Worm (Caenorhabditis elegans): ENCODE data around the gene srsx-34.

Gene srsx-34

ce11 chrV:9035685-9036084 lies at the start of gene srsx-34:
TSS of gene srsx-34 (plus strand) at chrV:9035985.
- TF ChIP-seq unc-62 (GFP tag; optimal IDR thresholded peaks at IDR 0.05): no peak

- no peak for TF ChIP-seq unc-62 (GFP tag; optimal IDR thresholded peaks at IDR 0.05)
These were observed 47.7 kb upstream of the srsx-34 start, which contains the start of gene str-87 for ce11 chrV:8988104-8988503. TSS of gene str-87 (minus strand) at chrV:8988204.

DNA sequence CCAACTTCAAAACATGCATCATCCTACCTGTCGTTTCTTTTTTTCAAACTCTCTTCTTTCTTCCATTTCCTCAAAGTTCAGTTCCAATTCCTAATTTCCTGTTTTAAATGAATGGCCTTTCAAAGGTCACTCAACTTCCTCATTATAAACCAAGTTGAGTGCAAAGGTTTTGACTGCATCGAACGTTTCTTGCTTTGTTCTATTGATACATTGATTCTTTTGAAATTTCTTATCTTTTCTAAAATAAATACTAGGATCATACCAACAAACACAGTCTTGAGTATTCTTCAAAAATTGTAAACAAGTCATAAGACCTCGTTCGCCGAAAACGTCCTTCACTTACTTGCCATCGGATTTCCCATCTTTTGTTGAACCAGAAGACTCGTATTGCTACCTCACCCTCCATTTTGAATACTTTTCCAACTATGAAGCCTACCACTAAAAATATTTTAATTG lies 45.6 kb upstream of the srsx-34 start, which contains the start of gene F59E11.7:
Gene F59E11.7, plus strand, starts transcription at position 51 of the 456 bp plus-strand sequence.
- TF ChIP-seq unc-62 (GFP tag; optimal IDR thresholded peaks at IDR 0.05): no peak

ce11 chrV:8991679-8992078 lies 44.1 kb upstream of the srsx-34 start, which contains the start of gene F59E11.6:
TSS of gene F59E11.6 (plus strand) at chrV:8991789.
- TF ChIP-seq unc-62 (GFP tag; optimal IDR thresholded peaks at IDR 0.05): no peak

DNA sequence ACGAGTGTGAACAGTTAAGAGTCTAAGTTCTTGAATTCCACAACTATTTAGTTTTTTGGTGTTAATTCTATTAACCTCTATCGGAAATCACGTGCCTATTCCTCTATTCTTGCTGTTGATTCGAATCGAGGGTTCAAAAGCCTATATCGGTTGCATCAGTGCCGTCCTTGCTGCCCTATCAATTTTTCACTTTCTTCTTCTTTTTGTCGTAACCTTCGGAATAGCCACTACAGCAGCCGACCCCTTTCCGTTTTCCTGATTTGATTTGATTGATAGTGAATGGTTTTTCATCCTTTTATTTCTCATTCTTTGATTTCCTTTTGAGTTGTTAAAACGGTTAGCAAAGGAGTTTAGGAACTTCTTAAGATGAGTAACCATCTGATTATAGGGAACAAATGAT lies 41.5 kb upstream of the srsx-34 start:
- TF ChIP-seq unc-62 (GFP tag; optimal IDR thresholded peaks at IDR 0.05): no peak

- no peak for TF ChIP-seq unc-62 (GFP tag; optimal IDR thresholded peaks at IDR 0.05)
These were observed 41.0 kb upstream of the srsx-34 start, which contains the start of gene F59E11.5 for ce11 chrV:8994801-8995200. TSS of gene F59E11.5 (plus strand) at chrV:8995101.

DNA sequence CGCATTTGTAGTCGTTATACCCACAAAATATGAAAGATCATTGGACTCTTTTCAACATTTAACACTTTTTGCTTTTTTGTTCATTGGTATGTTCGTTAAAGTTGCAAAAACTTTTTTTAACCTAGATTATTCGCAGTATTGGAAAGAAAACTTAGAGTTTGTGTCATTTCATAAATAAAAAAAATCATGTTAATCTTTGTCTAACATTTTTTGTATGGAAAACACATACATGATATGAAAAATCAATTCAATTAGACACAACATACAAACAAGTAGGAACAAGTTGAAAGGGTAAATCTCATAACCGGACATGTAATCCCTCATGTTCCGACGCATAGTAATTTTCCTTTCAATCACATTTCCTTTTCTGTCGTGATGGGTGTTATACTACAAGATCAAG lies 34.6 kb upstream of the srsx-34 start, which contains the start of gene F59E11.2:
Gene F59E11.2, plus strand, starts transcription at position 301 of the 400 bp plus-strand sequence.
- TF ChIP-seq unc-62 (GFP tag; optimal IDR thresholded peaks at IDR 0.05): no peak

DNA sequence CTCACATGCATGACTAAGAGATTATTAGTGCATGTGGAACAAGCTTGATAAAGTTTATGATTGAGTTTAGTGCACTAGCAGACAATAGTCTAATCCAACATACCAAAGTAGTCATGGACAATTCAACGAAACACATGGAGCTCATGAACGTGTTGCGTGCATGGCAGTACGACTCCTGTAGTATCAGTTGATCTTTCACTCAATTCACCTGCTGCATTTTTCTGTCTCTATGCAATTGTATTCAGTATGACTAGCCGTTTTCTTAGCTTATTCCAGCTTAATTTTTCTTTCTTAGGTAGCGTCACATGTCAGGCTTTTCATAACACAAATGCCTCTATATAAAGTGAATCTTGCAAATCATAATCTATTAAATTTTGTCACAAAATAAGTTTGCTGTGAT lies 32.5 kb upstream of the srsx-34 start, which contains the start of gene srx-1:
Gene srx-1, plus strand, starts transcription at position 382 of the 400 bp plus-strand sequence.
- no peak for TF ChIP-seq unc-62 (GFP tag; optimal IDR thresholded peaks at IDR 0.05)

DNA sequence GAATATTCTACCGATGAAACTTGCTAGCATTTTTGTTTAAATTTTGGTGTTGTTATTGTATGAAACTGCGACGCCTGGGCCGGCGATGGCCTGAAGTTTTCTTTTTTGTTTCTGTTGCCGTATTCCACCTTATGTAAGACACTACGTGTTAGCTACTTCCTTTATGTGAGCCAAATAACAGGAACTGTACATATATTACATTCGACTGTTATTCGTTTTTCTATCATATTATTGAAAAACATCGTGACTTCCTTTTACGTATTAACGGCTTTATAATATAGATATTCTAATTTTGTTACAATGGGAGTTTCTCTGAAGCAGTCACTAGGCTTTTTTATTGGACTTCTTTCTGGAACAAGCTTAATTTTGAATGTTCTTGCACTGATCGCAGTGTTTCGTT lies 30.5 kb upstream of the srsx-34 start, which contains the start of gene srx-3:
Gene srx-3, plus strand, starts transcription at position 301 of the 400 bp plus-strand sequence.
- no peak for TF ChIP-seq unc-62 (GFP tag; optimal IDR thresholded peaks at IDR 0.05)

- TF ChIP-seq unc-62 (GFP tag; optimal IDR thresholded peaks at IDR 0.05): no peak
These were observed 26.6 kb upstream of the srsx-34 start, which contains the start of gene srx-2 for ce11 chrV:9009175-9009574. TSS of gene srx-2 (plus strand) at chrV:9009475.

ce11 chrV:9013765-9014164 lies 22.0 kb upstream of the srsx-34 start, which contains the start of gene srh-201:
TSS of gene srh-201 (minus strand) at chrV:9013865.
- no peak for TF ChIP-seq unc-62 (GFP tag; optimal IDR thresholded peaks at IDR 0.05)

DNA sequence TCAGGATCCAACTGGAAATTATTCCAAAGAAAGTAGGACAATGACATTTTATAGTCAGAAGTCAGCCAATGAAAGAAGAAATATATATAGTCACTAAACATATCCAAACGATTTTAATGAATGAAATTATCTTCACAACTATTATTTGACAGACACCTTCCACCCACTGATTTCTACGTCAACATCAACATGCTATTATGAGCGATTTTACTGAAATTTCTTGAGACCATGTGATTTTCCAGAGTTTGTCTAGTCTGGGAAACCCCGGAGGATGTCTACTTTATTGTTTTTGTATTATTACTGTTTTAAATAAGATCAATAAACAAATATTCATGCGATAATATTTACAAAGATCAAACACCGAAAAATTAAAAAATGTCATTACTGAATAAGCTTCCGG lies 20.2 kb upstream of the srsx-34 start, which contains the start of gene srt-18:
Gene srt-18, minus strand, starts transcription at position 101 of the 400 bp plus-strand sequence.
- no peak for TF ChIP-seq unc-62 (GFP tag; optimal IDR thresholded peaks at IDR 0.05)

DNA sequence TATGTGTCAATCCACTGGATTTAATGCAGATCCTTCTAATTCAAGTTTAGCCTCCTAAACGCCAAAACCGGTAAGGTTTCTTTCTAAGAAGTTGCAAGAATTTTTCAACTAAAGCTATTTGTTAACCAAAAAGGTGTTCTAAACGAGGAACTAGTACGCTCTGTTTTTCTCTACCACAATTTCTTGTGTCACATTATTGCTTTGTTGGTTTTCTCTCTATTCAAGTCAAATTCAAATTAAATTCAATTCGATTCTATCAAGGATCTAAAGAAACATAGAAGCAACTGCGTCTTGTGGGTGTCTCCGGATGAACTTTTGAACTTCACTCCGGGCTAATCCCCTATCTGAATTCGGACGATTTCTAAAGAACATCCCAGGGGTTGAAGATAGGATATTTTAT lies 19.3 kb upstream of the srsx-34 start, which contains the start of gene oac-40:
Gene oac-40, plus strand, starts transcription at position 301 of the 400 bp plus-strand sequence.
- no peak for TF ChIP-seq unc-62 (GFP tag; optimal IDR thresholded peaks at IDR 0.05)

DNA sequence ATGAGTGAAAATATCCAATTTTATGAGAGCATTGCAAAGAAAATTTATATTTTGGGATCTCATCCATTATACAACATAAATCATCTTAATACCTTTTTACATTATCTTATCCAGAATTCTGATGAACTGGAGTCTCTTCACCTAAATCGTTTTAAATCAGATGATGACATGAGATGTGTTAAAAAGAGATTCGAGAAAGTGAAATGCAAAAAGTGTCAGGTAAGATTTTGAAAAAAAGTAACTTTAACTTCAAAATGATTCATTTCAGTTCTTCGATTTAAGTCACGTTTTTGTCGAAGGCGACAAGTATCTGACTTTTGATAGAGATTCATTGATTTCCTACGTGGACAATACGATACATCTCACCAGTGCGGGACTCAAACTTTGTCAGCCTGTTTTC lies 16.9 kb upstream of the srsx-34 start:
- no peak for TF ChIP-seq unc-62 (GFP tag; optimal IDR thresholded peaks at IDR 0.05)

DNA sequence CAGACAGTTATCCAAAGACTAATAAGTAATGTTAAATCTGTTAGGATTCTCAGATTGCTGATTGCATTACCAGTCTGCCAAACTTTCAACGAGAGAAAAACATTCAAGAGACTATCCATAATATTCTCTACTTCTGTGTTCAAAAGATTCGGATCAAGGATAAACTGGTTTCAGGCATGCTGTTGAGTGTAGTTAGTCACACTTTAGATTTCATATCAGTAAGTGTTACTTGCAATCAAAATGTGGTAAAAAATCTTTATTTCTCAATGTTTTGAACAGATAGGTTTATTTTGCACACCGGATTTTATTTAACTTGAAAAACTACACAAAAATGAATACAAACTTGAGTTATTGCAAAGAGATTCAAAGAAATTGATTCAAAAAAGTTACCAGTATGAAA lies 13.7 kb upstream of the srsx-34 start, which contains the start of gene oac-41:
Gene oac-41, minus strand, starts transcription at position 101 of the 400 bp plus-strand sequence.
- no peak for TF ChIP-seq unc-62 (GFP tag; optimal IDR thresholded peaks at IDR 0.05)

DNA sequence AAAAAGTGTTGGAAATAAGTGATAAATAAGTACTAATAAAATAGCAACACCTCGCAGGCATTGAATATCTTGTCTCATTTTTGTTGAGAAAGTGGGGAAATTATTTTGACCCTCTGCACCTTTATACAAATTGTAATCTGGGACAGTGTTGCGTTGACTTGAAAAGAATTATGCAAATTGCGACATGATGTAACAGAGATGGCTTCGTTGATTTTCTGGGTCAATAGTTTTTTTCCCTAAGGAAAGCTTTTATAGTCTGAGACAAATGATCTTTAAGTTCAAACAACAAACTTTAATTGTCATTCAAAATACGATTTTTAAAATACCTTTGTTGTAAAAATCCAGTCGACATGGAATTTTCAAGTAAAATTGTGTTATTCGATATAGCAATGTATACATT lies 11.1 kb upstream of the srsx-34 start, which contains the start of gene bus-1:
Gene bus-1, minus strand, starts transcription at position 101 of the 400 bp plus-strand sequence.
- no peak for TF ChIP-seq unc-62 (GFP tag; optimal IDR thresholded peaks at IDR 0.05)

DNA sequence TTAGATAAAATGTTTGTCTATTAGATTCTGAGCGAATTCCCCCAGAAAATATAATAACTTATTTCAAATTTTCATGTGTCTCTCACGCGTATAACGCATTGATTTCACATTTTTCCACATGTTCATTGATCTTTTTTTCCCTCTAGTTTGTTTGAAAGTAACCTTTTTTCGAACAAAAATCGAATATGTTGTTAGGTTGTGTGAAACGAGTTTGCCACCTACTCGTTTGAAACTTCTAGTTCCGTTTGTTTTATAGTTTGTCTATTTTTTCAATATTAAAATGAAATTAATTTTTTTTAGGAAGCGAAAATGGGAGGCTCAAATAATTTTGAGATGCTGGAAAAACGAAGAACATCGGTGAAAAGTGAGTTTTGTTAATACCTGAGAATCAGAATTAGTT lies 5.5 kb upstream of the srsx-34 start, which contains the start of gene C25E10.5:
Gene C25E10.5, plus strand, starts transcription at position 301 of the 400 bp plus-strand sequence.
- no peak for TF ChIP-seq unc-62 (GFP tag; optimal IDR thresholded peaks at IDR 0.05)

Data from whole organism, dauer.